Fruit fly (Drosophila melanogaster) whole organism: ENCODE data around the gene Muc14A.

ENCODE experiments used
- CG8478 ChIP-seq: fragments of >200 bp; optimal IDR thresholded peaks from 2 replicates; lab custom pipeline; 2018; ENCODE audit warnings: inconsistent platforms
- Dll ChIP-seq: fragments of >200 bp; optimal IDR thresholded peaks from 2 replicates; lab custom pipeline; 2017
- EcR ChIP-seq, 2 experiments: fragments of >200 bp; optimal IDR thresholded peaks; 2 replicates each; lab custom pipeline; 2017; ENCODE audit warnings: missing biosample characterization in 2 of 2, missing genetic modification characterization in 2 of 2, missing genetic modification reagents in 2 of 2
- pan ChIP-seq: fragments of >200 bp; optimal IDR thresholded peaks from 2 replicates; lab custom pipeline; 2017
- psq ChIP-seq: fragments of >200 bp; optimal IDR thresholded peaks from 2 replicates; lab custom pipeline; 2017
- usp ChIP-seq: fragments of >200 bp; optimal IDR thresholded peaks from 2 replicates; lab custom pipeline; 2017; ENCODE audit warnings: missing biosample characterization, missing genetic modification characterization, mixed read lengths

Gene Muc14A

dm6 chrX:16008814-16009213 is at the start of gene Muc14A:
TSS of gene Muc14A (plus strand) at chrX:16009114.
- no peak for TF ChIP-seq psq (lab: Kevin White, UChicago)

dm6 chrX:15969577-15969976 is 39.3 kb upstream of the Muc14A start:
- no peak for TF ChIP-seq CG8478 (lab: Kevin White, UChicago)
- no peak for TF ChIP-seq usp (GFP tag; lab: Kevin White, UChicago)

dm6 chrX:15971574-15971973 is 37.3 kb upstream of the Muc14A start:
- TF ChIP-seq psq (lab: Kevin White, UChicago), result no peak
- no peak for TF ChIP-seq CG8478 (lab: Kevin White, UChicago)
- no peak for TF ChIP-seq usp (GFP tag; lab: Kevin White, UChicago)
- no peak for TF ChIP-seq EcR (GFP tag; optimal IDR thresholded peaks at IDR 0.05; lab: Kevin White, UChicago)
- TF ChIP-seq Dll (lab: Kevin White, UChicago), result no peak
- TF ChIP-seq pan (lab: Kevin White, UChicago), result no peak

dm6 chrX:15973157-15973774 is 35.6 kb upstream of the Muc14A start, which contains the start of gene mmd:
TSS of gene mmd (minus strand) at chrX:15973159.
- TF ChIP-seq Dll (lab: Kevin White, UChicago), result no peak
- no peak for TF ChIP-seq pan (lab: Kevin White, UChicago)
- no peak for TF ChIP-seq EcR (GFP tag; optimal IDR thresholded peaks at IDR 0.05; lab: Kevin White, UChicago)
- TF ChIP-seq CG8478 (lab: Kevin White, UChicago), result no peak
- no peak for TF ChIP-seq usp (GFP tag; lab: Kevin White, UChicago)
- TF ChIP-seq psq (lab: Kevin White, UChicago), result no peak

dm6 chrX:15974125-15974524 is 34.8 kb upstream of the Muc14A start, which contains the start of gene Or13a:
TSS of gene Or13a (plus strand) at chrX:15974425.
- TF ChIP-seq Dll (lab: Kevin White, UChicago) (no peak), psq (lab: Kevin White, UChicago) (no peak), EcR (GFP tag; optimal IDR thresholded peaks at IDR 0.05; lab: Kevin White, UChicago) (no peak), pan (lab: Kevin White, UChicago) (no peak), usp (GFP tag; lab: Kevin White, UChicago) (no peak), CG8478 (lab: Kevin White, UChicago) (no peak)

- TF ChIP-seq EcR (GFP tag; optimal IDR thresholded peaks at IDR 0.05; lab: Kevin White, UChicago) (no peak), CG8478 (lab: Kevin White, UChicago) (no peak), psq (lab: Kevin White, UChicago) (no peak), pan (lab: Kevin White, UChicago) (no peak), usp (GFP tag; lab: Kevin White, UChicago) (no peak), Dll (lab: Kevin White, UChicago) (no peak)
Measured at dm6 chrX:15976568-15976967, 32.3 kb upstream of the Muc14A start, which contains the start of gene CG42766. TSS of gene CG42766 (plus strand) at chrX:15976868.

- TF ChIP-seq psq (lab: Kevin White, UChicago) (no peak), CG8478 (lab: Kevin White, UChicago) (no peak), pan (lab: Kevin White, UChicago) (no peak), EcR (GFP tag; optimal IDR thresholded peaks at IDR 0.05; lab: Kevin White, UChicago) (no peak), Dll (lab: Kevin White, UChicago) (no peak), usp (GFP tag; lab: Kevin White, UChicago) (no peak)
Measured at dm6 chrX:15982844-15983243, 26.1 kb upstream of the Muc14A start, which contains the start of gene Cep164. TSS of gene Cep164 (minus strand) at chrX:15982944.

- TF ChIP-seq pan (lab: Kevin White, UChicago), result no peak
- TF ChIP-seq EcR (GFP tag; optimal IDR thresholded peaks at IDR 0.05; lab: Kevin White, UChicago), result no peak
- TF ChIP-seq usp (GFP tag; lab: Kevin White, UChicago), result no peak
- TF ChIP-seq CG8478 (lab: Kevin White, UChicago), result no peak
- TF ChIP-seq Dll (lab: Kevin White, UChicago), result no peak
- TF ChIP-seq psq (lab: Kevin White, UChicago), result no peak
Measured at dm6 chrX:15983501-15983900, 25.4 kb upstream of the Muc14A start, which contains the start of gene Slc25A46a. TSS of gene Slc25A46a (plus strand) at chrX:15983772.

- TF ChIP-seq Dll (lab: Kevin White, UChicago) (no peak), EcR (GFP tag; optimal IDR thresholded peaks at IDR 0.05; lab: Kevin White, UChicago) (no peak), psq (lab: Kevin White, UChicago) (no peak), pan (lab: Kevin White, UChicago) (no peak)
Measured at dm6 chrX:15986654-15987053, 22.3 kb upstream of the Muc14A start, which contains the start of gene ND-20. TSS of gene ND-20 (minus strand) at chrX:15986808.

dm6 chrX:15989631-15990030 is 19.3 kb upstream of the Muc14A start:
- TF ChIP-seq Dll (lab: Kevin White, UChicago), result no peak
- no peak for TF ChIP-seq pan (lab: Kevin White, UChicago)
- no peak for TF ChIP-seq psq (lab: Kevin White, UChicago)
- TF ChIP-seq CG8478 (lab: Kevin White, UChicago), result no peak
- TF ChIP-seq EcR (GFP tag; optimal IDR thresholded peaks at IDR 0.05; lab: Kevin White, UChicago), result no peak
- TF ChIP-seq usp (GFP tag; lab: Kevin White, UChicago), result no peak

- TF ChIP-seq Dll (lab: Kevin White, UChicago) (no peak), psq (lab: Kevin White, UChicago) (no peak), pan (lab: Kevin White, UChicago) (no peak), usp (GFP tag; lab: Kevin White, UChicago) (no peak), EcR (GFP tag; optimal IDR thresholded peaks at IDR 0.05; lab: Kevin White, UChicago) (no peak), CG8478 (lab: Kevin White, UChicago) (no peak)
Measured at dm6 chrX:15991618-15992526, 17.0 kb upstream of the Muc14A start, which contains the start of the genes CG46312, eIF5 and exd. TSS of gene CG46312 (minus strand) at chrX:15991974. TSS of gene eIF5 (minus strand) at chrX:15991974. TSS of gene exd (plus strand) at chrX:15992468.
